Fruit fly (Drosophila melanogaster) S2 (cell line): ENCODE measurements around the gene Qsox4.

Experiments used
- CG8478 ChIP-seq: fragments of >200 bp; optimal IDR thresholded peaks from 2 replicates; lab custom pipeline; 2018
- CTCF ChIP-seq, 2 experiments: fragments of >200 bp; optimal IDR thresholded peaks; 2 replicates each; lab custom pipeline; 2018

DNA sequence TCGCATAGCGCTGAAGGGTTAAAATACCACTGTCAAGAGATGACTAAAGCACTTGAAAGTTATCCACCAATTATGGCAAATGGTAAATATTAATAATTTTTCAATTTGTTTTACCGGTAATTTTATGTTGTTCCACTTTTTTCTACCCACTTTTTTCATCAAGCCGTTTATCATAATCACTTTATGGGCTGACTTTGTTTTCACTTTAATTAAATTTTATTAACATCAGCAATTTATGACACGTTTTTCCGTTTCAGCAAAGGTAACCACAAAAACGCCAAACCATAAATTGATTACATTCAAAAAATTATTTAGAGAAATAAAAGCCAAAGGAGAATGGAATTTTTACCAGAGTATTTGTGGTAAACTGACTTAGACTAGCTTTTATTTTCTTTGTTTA, 47.1 kb upstream of the Qsox4 start:
- TF ChIP-seq CTCF (optimal IDR thresholded peaks at IDR 0.05; lab: Kevin White, UChicago) (no peak), CG8478 (lab: Kevin White, UChicago) (no peak)
